Worm (Caenorhabditis elegans) whole organism, L4 larva: ENCODE measurements around the gene rpl-16.
A peak's percentile ranks its signal among the peaks of the same experiment; 100 is the strongest.

Experiments used
- F10B5.3 ChIP-seq: sonication (generic microtip); optimal IDR thresholded peaks from 2 replicates; lab custom pipeline; 2016; ENCODE audit warnings: mild to moderate bottlenecking, missing genetic modification characterization, missing compliant biosample characterization
- F26F4.8 ChIP-seq: fragments of 200-800 bp; sonication (Bioruptor generic); conservative IDR thresholded peaks from 2 replicates; pipeline ENCODE4 v1.3.6; 2022; ENCODE audit warnings: missing genetic modification characterization, missing compliant biosample characterization
- F44E2.7 ChIP-seq: fragments of 200-800 bp; sonication (Bioruptor generic); IDR thresholded peaks from 2 replicates; pipeline ENCODE4 v2.1.2; 2022; ENCODE audit warnings: missing genetic modification characterization, missing compliant biosample characterization
- T20F7.1 ChIP-seq: fragments of 200-800 bp; sonication (Bioruptor generic); optimal IDR thresholded peaks from 2 replicates; lab custom pipeline; 2018; ENCODE audit warnings: mild to moderate bottlenecking, missing genetic modification characterization, missing compliant biosample characterization
- ZK546.5 ChIP-seq, 2 experiments: sonication (generic microtip); optimal IDR thresholded peaks; 2 replicates each; lab custom pipeline; 2017; ENCODE audit warnings: missing biosample characterization in 2 of 2, missing genetic modification characterization in 2 of 2
- aha-1 ChIP-seq: fragments of 150-350 bp; peaks from one replicate; lab custom pipeline; 2014; ENCODE audit warnings: missing biosample characterization, missing genetic modification characterization
- ama-1 ChIP-seq: fragments of 150-350 bp; optimal IDR thresholded peaks from 2 replicates; lab custom pipeline; 2014; ENCODE audit warnings: inconsistent platforms, mixed read lengths
- arid-1 ChIP-seq: fragments of 200-800 bp; sonication (Bioruptor generic); conservative IDR thresholded peaks from 2 replicates; pipeline ENCODE4 v1.3.6; 2022; ENCODE audit warnings: missing genetic modification reagents, missing genetic modification characterization, missing compliant biosample characterization
- ceh-28 ChIP-seq: fragments of 150-350 bp; optimal IDR thresholded peaks from 2 replicates; lab custom pipeline; 2014; ENCODE audit warnings: missing biosample characterization, missing genetic modification reagents, missing genetic modification characterization
- ceh-44 ChIP-seq: fragments of 200-800 bp; sonication (Bioruptor generic); IDR thresholded peaks from 2 replicates; pipeline ENCODE4 v1.3.6; 2022; ENCODE audit warnings: missing genetic modification reagents, missing genetic modification characterization, missing compliant biosample characterization
- ces-1 ChIP-seq: fragments of 150-350 bp; sonication (generic microtip); optimal IDR thresholded peaks from 4 replicates; lab custom pipeline; 2014; ENCODE audit warnings: missing biosample characterization, missing genetic modification reagents, missing genetic modification characterization
- cey-2 ChIP-seq: sonication (generic microtip); optimal IDR thresholded peaks from 3 replicates; lab custom pipeline; 2017; ENCODE audit warnings: missing genetic modification characterization, mild to moderate bottlenecking, missing compliant biosample characterization, antibody characterized with exemption, borderline replicate concordance; ENCODE audit not compliant: insufficient read depth
- daf-12 ChIP-seq: fragments of 150-350 bp; optimal IDR thresholded peaks from 2 replicates; lab custom pipeline; 2014; ENCODE audit warnings: missing biosample characterization, missing genetic modification reagents, missing genetic modification characterization
- daf-19 ChIP-seq: fragments of 200-800 bp; sonication (Bioruptor generic); conservative IDR thresholded peaks from 2 replicates; pipeline ENCODE4 v1.3.6; 2022; ENCODE audit warnings: missing genetic modification characterization, missing compliant biosample characterization
- dmd-6 ChIP-seq: fragments of 200-800 bp; sonication (Bioruptor generic); IDR thresholded peaks from 2 replicates; pipeline ENCODE4 v1.3.6; 2022; ENCODE audit warnings: missing genetic modification reagents, missing genetic modification characterization, missing compliant biosample characterization
- dpl-1 ChIP-seq: fragments of 150-350 bp; optimal IDR thresholded peaks from 2 replicates; lab custom pipeline; 2014; ENCODE audit warnings: missing biosample characterization, missing genetic modification reagents, missing genetic modification characterization
- dve-1 ChIP-seq: sonication (generic microtip); optimal IDR thresholded peaks from 2 replicates; lab custom pipeline; 2017; ENCODE audit warnings: antibody characterized with exemption, mild to moderate bottlenecking, missing genetic modification characterization, missing compliant biosample characterization; ENCODE audit not compliant: insufficient read depth
- hif-1 ChIP-seq, 2 experiments: sonication (generic microtip); optimal IDR thresholded peaks; 2 replicates each; lab custom pipeline; 2016 to 2017; ENCODE audit warnings: missing compliant biosample characterization in 2 of 2, missing genetic modification characterization in 2 of 2, missing genetic modification reagents in 2 of 2, missing genotype in 2 of 2, mild to moderate bottlenecking in 1 of 2
- lim-7 ChIP-seq: fragments of 200-800 bp; sonication (Bioruptor generic); IDR thresholded peaks from 2 replicates; pipeline ENCODE4 v1.3.6; 2022; ENCODE audit warnings: missing genetic modification characterization, missing compliant biosample characterization
- lin-1 ChIP-seq: fragments of 200-800 bp; sonication (Bioruptor generic); IDR thresholded peaks from 2 replicates; pipeline ENCODE4 v1.3.6; 2022; ENCODE audit warnings: missing genetic modification reagents, missing genetic modification characterization, missing compliant biosample characterization
- lin-15B ChIP-seq: fragments of 150-350 bp; sonication (generic microtip); optimal IDR thresholded peaks from 3 replicates; lab custom pipeline; 2014; ENCODE audit warnings: missing biosample characterization, missing genetic modification characterization
- lsy-2 ChIP-seq, 2 experiments: fragments of 150-350 bp in 1 of 2; sonication (generic microtip) in 1 of 2; optimal IDR thresholded peaks; 2 replicates each; lab custom pipeline; 2014 to 2017; ENCODE audit warnings: missing biosample characterization in 2 of 2, missing genetic modification characterization in 2 of 2
- madf-5 ChIP-seq, 2 experiments: fragments of 200-800 bp; sonication (Bioruptor generic); IDR thresholded peaks; 2 replicates each; pipeline ENCODE4 v1.3.6; 2022; ENCODE audit warnings: missing compliant biosample characterization in 2 of 2, missing genetic modification characterization in 2 of 2
- madf-9 ChIP-seq: fragments of 200-800 bp; sonication (Bioruptor generic); conservative IDR thresholded peaks from 2 replicates; pipeline ENCODE4 v1.3.6; 2022; ENCODE audit warnings: missing genetic modification reagents, missing genetic modification characterization, missing compliant biosample characterization
- mdl-1 ChIP-seq, 2 experiments: fragments of 150-350 bp in 1 of 2; sonication (generic microtip) in 1 of 2; optimal IDR thresholded peaks; 2 replicates each; lab custom pipeline; 2014 to 2017; ENCODE audit warnings: missing biosample characterization in 2 of 2, missing genetic modification characterization in 2 of 2
- mdt-29 ChIP-seq: fragments of 200-800 bp; sonication (Bioruptor generic); IDR thresholded peaks from 2 replicates; pipeline ENCODE4 v1.3.6; 2022; ENCODE audit warnings: missing genetic modification reagents, missing genetic modification characterization, missing compliant biosample characterization
- mes-2 ChIP-seq: sonication (generic microtip); optimal IDR thresholded peaks from 2 replicates; lab custom pipeline; 2016; ENCODE audit warnings: missing genotype, mild to moderate bottlenecking, missing genetic modification characterization, missing compliant biosample characterization; ENCODE audit not compliant: poor library complexity, severe bottlenecking
- mxl-2 ChIP-seq: fragments of 200-800 bp; sonication (Bioruptor generic); conservative IDR thresholded peaks from 2 replicates; pipeline ENCODE4 v1.3.6; 2022; ENCODE audit warnings: missing genetic modification reagents, missing genetic modification characterization, missing compliant biosample characterization
- mxl-3 ChIP-seq: fragments of 200-800 bp; sonication (Bioruptor generic); optimal IDR thresholded peaks from 2 replicates; lab custom pipeline; 2018; ENCODE audit warnings: mild to moderate bottlenecking, missing genetic modification characterization, missing compliant biosample characterization
- nhr-11 ChIP-seq: fragments of 150-350 bp; optimal IDR thresholded peaks from 2 replicates; lab custom pipeline; 2014; ENCODE audit warnings: missing biosample characterization, missing genetic modification characterization
- nhr-28 ChIP-seq: fragments of 150-350 bp; optimal IDR thresholded peaks from 2 replicates; lab custom pipeline; 2014; ENCODE audit warnings: missing biosample characterization, missing genetic modification characterization
- nhr-41 ChIP-seq: fragments of 200-800 bp; sonication (Bioruptor generic); IDR thresholded peaks from 2 replicates; pipeline ENCODE4 v1.3.6; 2022; ENCODE audit warnings: missing genetic modification reagents, missing genetic modification characterization, missing compliant biosample characterization
- nhr-48 ChIP-seq: sonication (generic microtip); optimal IDR thresholded peaks from 2 replicates; lab custom pipeline; 2016; ENCODE audit warnings: mild to moderate bottlenecking, missing genetic modification characterization, missing compliant biosample characterization
- nhr-6 ChIP-seq: fragments of 150-350 bp; optimal IDR thresholded peaks from 2 replicates; lab custom pipeline; 2014; ENCODE audit warnings: missing biosample characterization, missing genetic modification characterization
- nhr-76 ChIP-seq: fragments of 150-350 bp; optimal IDR thresholded peaks from 2 replicates; lab custom pipeline; 2014; ENCODE audit warnings: missing biosample characterization, missing genetic modification characterization
- php-3 ChIP-seq: fragments of 200-800 bp; sonication (Bioruptor generic); IDR thresholded peaks from 2 replicates; pipeline ENCODE4 v1.3.6; 2022; ENCODE audit warnings: missing genetic modification reagents, missing genetic modification characterization, missing compliant biosample characterization
- set-16 ChIP-seq: fragments of 200-800 bp; sonication (Bioruptor generic); IDR thresholded peaks from 2 replicates; pipeline ENCODE4 v1.3.6; 2022; ENCODE audit warnings: missing genetic modification reagents, missing genetic modification characterization, missing compliant biosample characterization
- tra-1 ChIP-seq: fragments of 200-800 bp; sonication (Bioruptor generic); IDR thresholded peaks from 2 replicates; pipeline ENCODE4 v1.3.6; 2022; ENCODE audit warnings: missing genetic modification reagents, missing genetic modification characterization, missing compliant biosample characterization
- unc-130 ChIP-seq: sonication (generic microtip); optimal IDR thresholded peaks from 2 replicates; lab custom pipeline; 2016; ENCODE audit warnings: missing genetic modification reagents, missing genetic modification characterization, missing compliant biosample characterization
- vab-7 ChIP-seq: fragments of 200-800 bp; sonication (Bioruptor generic); IDR thresholded peaks from 2 replicates; pipeline ENCODE4 v1.3.6; 2022; ENCODE audit warnings: missing genetic modification reagents, missing genetic modification characterization, missing compliant biosample characterization
- zfp-3 ChIP-seq: fragments of 200-800 bp; sonication (Bioruptor generic); conservative IDR thresholded peaks from 2 replicates; pipeline ENCODE4 v1.3.6; 2022; ENCODE audit warnings: missing genetic modification reagents, missing genetic modification characterization, missing compliant biosample characterization
- zip-11 ChIP-seq: fragments of 200-800 bp; sonication (Bioruptor generic); IDR thresholded peaks from 2 replicates; pipeline ENCODE4 v1.3.6; 2022; ENCODE audit warnings: missing genetic modification characterization, missing compliant biosample characterization
- zip-2 ChIP-seq: fragments of 150-350 bp; optimal IDR thresholded peaks from 2 replicates; lab custom pipeline; 2014; ENCODE audit warnings: missing biosample characterization, missing genetic modification characterization
- ztf-7 ChIP-seq: fragments of 150-350 bp; optimal IDR thresholded peaks from 2 replicates; lab custom pipeline; 2014; ENCODE audit warnings: missing biosample characterization, missing genetic modification characterization

Gene rpl-16

ce11 chrIII:3488224-3488623 lies 15.2 kb downstream of the rpl-16 start, which contains the start of gene C34C12.7:
Gene C34C12.7, minus strand, starts transcription at chrIII:3488341.
- TF ChIP-seq madf-9 (GFP tag; lab: Robert Waterston, UW) (no peak), nhr-28 (peak; percentile 13)

DNA sequence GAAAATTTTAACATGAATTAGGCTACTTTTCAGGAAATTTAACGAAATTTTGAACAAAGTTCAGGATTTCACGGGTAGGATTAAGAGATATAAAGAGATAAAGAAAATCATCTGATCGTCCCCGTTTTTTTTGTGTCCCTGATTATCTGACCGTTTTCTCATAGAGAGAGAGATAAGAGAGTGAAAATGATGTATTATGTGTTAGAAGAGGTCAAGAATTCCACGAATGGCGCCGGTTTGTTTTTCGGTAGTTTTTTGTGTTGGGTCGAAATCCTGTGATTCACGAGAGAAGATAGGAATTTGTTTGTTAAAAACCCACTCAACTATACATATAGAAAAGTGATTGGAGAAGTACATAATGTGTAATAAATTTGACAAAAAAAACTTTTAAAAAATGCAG lies 16.3 kb downstream of the rpl-16 start:
- TF ChIP-seq ces-1 (no peak), dpl-1 (GFP tag; lab: Kevin White, UChicago) (no peak), vab-7 (no peak), dmd-6 (no peak), lin-15B (tag; lab: Kevin White, UChicago) (no peak)

DNA sequence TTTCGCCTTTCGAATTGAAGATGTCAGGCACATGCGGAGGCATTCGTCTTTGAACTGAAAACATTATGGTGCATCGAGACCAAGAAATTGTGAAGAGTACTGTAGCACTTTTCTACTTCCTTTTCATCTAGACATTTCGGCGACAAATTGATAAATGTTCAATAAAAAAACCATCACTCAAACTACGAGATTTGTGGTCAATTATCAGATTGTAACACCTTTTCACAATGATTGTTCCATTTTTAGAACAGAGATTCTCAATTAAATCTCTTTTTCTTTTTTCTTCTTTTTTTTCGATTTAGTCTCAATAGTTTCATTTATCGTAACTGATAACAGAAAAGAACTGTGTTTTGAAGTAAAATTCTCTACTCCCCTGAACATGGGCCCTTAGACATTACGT lies 17.3 kb downstream of the rpl-16 start:
- TF ChIP-seq dve-1 (peak; percentile 21), aha-1 (no peak), lim-7 (GFP tag; lab: Robert Waterston, UW) (no peak), hif-1 (tag; optimal IDR thresholded peaks at IDR 0.05; lab: Kevin White, UChicago) (no peak), zip-2 (tag; lab: Kevin White, UChicago) (no peak), lsy-2 (tag; optimal IDR thresholded peaks at IDR 0.05; lab: Kevin White, UChicago) (peak in 1 of 2 experiments; percentile 12), nhr-28 (peak; percentile 71), tra-1 (GFP tag; lab: Robert Waterston, UW) (0 out of 2 replicates have a peak, but pooled peaks have one; percentile 31), mes-2 (tag; lab: Kevin White, UChicago) (no peak), dmd-6 (0 out of 2 replicates have a peak, but pooled peaks have one; percentile 9), nhr-48 (tag; lab: Kevin White, UChicago) (peak; percentile 1)
- TF ChIP-seq, all 104 proteins: peak for 6

DNA sequence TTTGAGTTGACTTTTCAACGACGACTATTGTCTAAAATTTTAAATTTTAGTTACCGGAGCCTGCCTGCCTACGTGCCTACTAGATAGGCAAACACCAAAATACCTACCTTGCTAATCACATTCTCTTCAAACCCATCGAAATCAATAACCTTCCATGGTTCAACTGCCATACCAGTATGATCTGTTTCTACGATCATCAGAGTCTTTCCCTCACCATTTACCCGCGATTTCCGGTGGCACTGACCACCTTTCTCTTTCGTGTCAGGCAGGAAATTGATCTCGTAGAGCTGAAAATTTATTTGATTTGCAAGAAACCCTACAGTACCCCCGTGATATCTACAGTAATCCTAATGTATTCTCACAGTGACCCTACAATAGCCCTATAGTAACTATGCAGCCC lies 18.4 kb downstream of the rpl-16 start:
- TF ChIP-seq unc-130 (no peak), aha-1 (peak; percentile 70), ceh-44 (GFP tag; lab: Robert Waterston, UW) (0 out of 2 replicates have a peak, but pooled peaks have one; percentile 28)

ce11 chrIII:3482291-3482690 lies 21.1 kb downstream of the rpl-16 start, which contains the start of gene C34C12.6:
Gene C34C12.6, plus strand, starts transcription at chrIII:3482591.
- TF ChIP-seq mxl-3 = no peak
- no peak for TF ChIP-seq nhr-28
- no peak for TF ChIP-seq F44E2.7 (GFP tag; lab: Robert Waterston, UW)
- TF ChIP-seq F26F4.8 (GFP tag; lab: Robert Waterston, UW) = no peak
- no peak for TF ChIP-seq daf-19
- no peak for TF ChIP-seq daf-12 (tag; lab: Kevin White, UChicago)
- no peak for TF ChIP-seq lin-1 (GFP tag; lab: Robert Waterston, UW)
- TF ChIP-seq mdl-1 (tag; optimal IDR thresholded peaks at IDR 0.05; lab: Kevin White, UChicago) = no peak
- no peak for TF ChIP-seq arid-1 (GFP tag; lab: Robert Waterston, UW)
- no peak for TF ChIP-seq T20F7.1 (GFP tag; lab: Kevin White, UChicago)
- no peak for TF ChIP-seq madf-5 (GFP tag; IDR thresholded peaks at IDR 0.05; lab: Robert Waterston, UW)
- no peak for TF ChIP-seq nhr-41 (GFP tag; lab: Robert Waterston, UW)
- no peak for TF ChIP-seq ztf-7
- TF ChIP-seq mes-2 (tag; lab: Kevin White, UChicago) = no peak
- TF ChIP-seq zip-2 (tag; lab: Kevin White, UChicago) = no peak
- no peak for TF ChIP-seq vab-7
- no peak for TF ChIP-seq set-16

ce11 chrIII:3480950-3481349 lies 22.5 kb downstream of the rpl-16 start:
- no peak for TF ChIP-seq cey-2
- no peak for TF ChIP-seq ama-1 (lab: Kevin White, UChicago)
- TF ChIP-seq mdt-29 (GFP tag; lab: Robert Waterston, UW) = no peak
- TF ChIP-seq nhr-11 (tag; lab: Kevin White, UChicago) = no peak
- no peak for TF ChIP-seq ceh-28 (tag; lab: Kevin White, UChicago)
- TF ChIP-seq ZK546.5 (tag; optimal IDR thresholded peaks at IDR 0.05; lab: Kevin White, UChicago) = no peak
- no peak for TF ChIP-seq nhr-6 (tag; lab: Kevin White, UChicago)
- TF ChIP-seq mxl-2 (GFP tag; lab: Robert Waterston, UW) = no peak
- no peak for TF ChIP-seq F10B5.3
- no peak for TF ChIP-seq php-3
- TF ChIP-seq set-16 = no peak
- no peak for TF ChIP-seq zip-11 (GFP tag; lab: Robert Waterston, UW)
- no peak for TF ChIP-seq zfp-3
- TF ChIP-seq nhr-76 (tag; lab: Kevin White, UChicago) = no peak
- TF ChIP-seq, all 104 proteins: peak for 0
